Fruit fly (Drosophila melanogaster) whole organism, embryonic: ENCODE measurements around the gene kairos.

Experiments used
- Atf-2 ChIP-seq: fragments of 200-800 bp; sonication (Bioruptor generic); optimal IDR thresholded peaks from 2 replicates; lab custom pipeline; 2016; ENCODE audit warnings: missing biosample characterization, missing genetic modification characterization
- B-H1 ChIP-seq: fragments of 200-800 bp; sonication (Bioruptor generic); IDR thresholded peaks from 3 replicates; pipeline ENCODE4 v1.3.6; 2022; ENCODE audit warnings: missing biosample characterization, missing genetic modification characterization
- BtbVII ChIP-seq: fragments of 200-800 bp; sonication (Bioruptor generic); optimal IDR thresholded peaks from 3 replicates; lab custom pipeline; 2017; ENCODE audit warnings: missing biosample characterization, mild to moderate bottlenecking, missing genetic modification characterization
- C15 ChIP-seq: fragments of 200-800 bp; sonication (Bioruptor generic); IDR thresholded peaks from 3 replicates; pipeline ENCODE4 v1.3.6; 2022; ENCODE audit warnings: missing biosample characterization, missing genetic modification characterization
- CG10147 ChIP-seq: fragments of 200-800 bp; sonication (Bioruptor generic); optimal IDR thresholded peaks from 2 replicates; lab custom pipeline; 2019; ENCODE audit warnings: missing biosample characterization, mild to moderate bottlenecking, missing genetic modification characterization, moderate library complexity
- CG10274 ChIP-seq: fragments of 200-800 bp; sonication (Bioruptor generic); optimal IDR thresholded peaks from 3 replicates; lab custom pipeline; 2017; ENCODE audit warnings: missing biosample characterization, mild to moderate bottlenecking, missing genetic modification characterization
- CG10959 ChIP-seq: fragments of 200-800 bp; sonication (Bioruptor generic); IDR thresholded peaks from 2 replicates; pipeline ENCODE4 v1.3.6; 2022; ENCODE audit warnings: missing biosample characterization, missing genetic modification characterization
- CG11504 ChIP-seq: fragments of 200-800 bp; sonication (Bioruptor generic); optimal IDR thresholded peaks from 3 replicates; lab custom pipeline; 2019; ENCODE audit warnings: missing biosample characterization, mild to moderate bottlenecking, missing genetic modification characterization, moderate library complexity
- CG11560 ChIP-seq: fragments of 200-800 bp; sonication (Bioruptor generic); IDR thresholded peaks from 3 replicates; pipeline ENCODE4 v1.3.6; 2022; ENCODE audit warnings: missing biosample characterization, missing genetic modification characterization
- CG11695 ChIP-seq: fragments of 200-800 bp; sonication (Bioruptor generic); IDR thresholded peaks from 3 replicates; pipeline ENCODE4 v1.3.6; 2022; ENCODE audit warnings: missing biosample characterization, missing genetic modification characterization
- CG12219 ChIP-seq: fragments of 200-800 bp; sonication (Bioruptor generic); optimal IDR thresholded peaks from 3 replicates; lab custom pipeline; 2018; ENCODE audit warnings: missing biosample characterization, mild to moderate bottlenecking, missing genetic modification characterization
- CG12299 ChIP-seq: fragments of 200-800 bp; sonication (Bioruptor generic); optimal IDR thresholded peaks from 2 replicates; lab custom pipeline; 2018; ENCODE audit warnings: missing biosample characterization, mild to moderate bottlenecking, missing genetic modification characterization
- CG1233 ChIP-seq: fragments of 200-800 bp; sonication (Bioruptor generic); optimal IDR thresholded peaks from 4 replicates; lab custom pipeline; 2018; ENCODE audit warnings: missing biosample characterization, mild to moderate bottlenecking, missing genetic modification characterization
- CG13287 ChIP-seq: fragments of 200-800 bp; sonication (Bioruptor generic); IDR thresholded peaks from 2 replicates; pipeline ENCODE4 v1.3.6; 2022; ENCODE audit warnings: missing biosample characterization, missing genetic modification characterization; ENCODE audit not compliant: partially characterized antibody
- CG14014 ChIP-seq: fragments of 200-800 bp; sonication (Bioruptor generic); IDR thresholded peaks from 2 replicates; pipeline ENCODE4 v1.3.6; 2022; ENCODE audit warnings: missing biosample characterization, missing genetic modification characterization
- CG17385 ChIP-seq: fragments of 200-800 bp; sonication (Bioruptor generic); optimal IDR thresholded peaks from 3 replicates; lab custom pipeline; 2018; ENCODE audit warnings: missing biosample characterization, mild to moderate bottlenecking, missing genetic modification characterization
- CG18599 ChIP-seq: fragments of 200-800 bp; sonication (Bioruptor generic); optimal IDR thresholded peaks from 3 replicates; lab custom pipeline; 2017; ENCODE audit warnings: missing biosample characterization, missing genetic modification characterization, mild to moderate bottlenecking, moderate library complexity, missing genetic modification reagents
- CG34376 ChIP-seq: fragments of 200-800 bp; sonication (Bioruptor generic); optimal IDR thresholded peaks from 2 replicates; lab custom pipeline; 2018; ENCODE audit warnings: missing biosample characterization, mild to moderate bottlenecking, missing genetic modification characterization
- CG6254 ChIP-seq: fragments of 200-800 bp; sonication (Bioruptor generic); optimal IDR thresholded peaks from 3 replicates; lab custom pipeline; 2017; ENCODE audit warnings: mild to moderate bottlenecking, missing biosample characterization, missing genetic modification reagents, missing genetic modification characterization
- CG6272 ChIP-seq: fragments of 200-800 bp; sonication (Bioruptor generic); IDR thresholded peaks from 2 replicates; pipeline ENCODE4 v1.3.6; 2022; ENCODE audit warnings: missing biosample characterization, missing genetic modification characterization
- CG6654 ChIP-seq: fragments of 200-800 bp; sonication (Bioruptor generic); optimal IDR thresholded peaks from 2 replicates; lab custom pipeline; 2017; ENCODE audit warnings: missing biosample characterization, mild to moderate bottlenecking, missing genetic modification characterization
- CG7357 ChIP-seq: fragments of 200-800 bp; sonication (Bioruptor generic); IDR thresholded peaks from 3 replicates; pipeline ENCODE4 v1.3.6; 2022; ENCODE audit warnings: missing biosample characterization, missing genetic modification characterization
- CG7987 ChIP-seq: fragments of 200-800 bp; sonication (Bioruptor generic); optimal IDR thresholded peaks from 2 replicates; lab custom pipeline; 2018; ENCODE audit warnings: missing biosample characterization, mild to moderate bottlenecking, missing genetic modification characterization, moderate library complexity
- CG9876 ChIP-seq: fragments of 200-800 bp; sonication (Bioruptor generic); optimal IDR thresholded peaks from 2 replicates; lab custom pipeline; 2016; ENCODE audit warnings: missing biosample characterization, missing genetic modification characterization
- CrebB ChIP-seq: fragments of 200-800 bp; sonication (Bioruptor generic); optimal IDR thresholded peaks from 3 replicates; lab custom pipeline; 2018; ENCODE audit warnings: missing biosample characterization, mild to moderate bottlenecking, missing genetic modification characterization
- Dbx ChIP-seq: fragments of 200-800 bp; sonication (Bioruptor generic); IDR thresholded peaks from 3 replicates; pipeline ENCODE4 v1.3.6; 2022; ENCODE audit warnings: missing biosample characterization, missing genetic modification characterization
- Deaf1 ChIP-seq: fragments of 200-800 bp; optimal IDR thresholded peaks from 3 replicates; lab custom pipeline; 2019; ENCODE audit warnings: missing biosample characterization, mild to moderate bottlenecking, missing genetic modification characterization, moderate library complexity
- Dfd ChIP-seq, 2 experiments: fragments of >200 bp; optimal IDR thresholded peaks; 2 replicates each; lab custom pipeline; 2017; ENCODE audit warnings: missing biosample characterization in 2 of 2, missing genetic modification characterization in 2 of 2
- Hr78 ChIP-seq, 2 experiments: fragments of 200-800 bp in 1 of 2; fragments of >200 bp in 1 of 2; sonication (Bioruptor generic) in 1 of 2; optimal IDR thresholded peaks; 2 replicates each; lab custom pipeline; 2017 to 2019; ENCODE audit warnings: missing biosample characterization in 2 of 2, missing genetic modification characterization in 2 of 2, mild to moderate bottlenecking in 1 of 2, moderate library complexity in 1 of 2
- Nf-YC ChIP-seq: fragments of 200-800 bp; optimal IDR thresholded peaks from 3 replicates; lab custom pipeline; 2019; ENCODE audit warnings: missing biosample characterization, mild to moderate bottlenecking, missing genetic modification characterization, moderate library complexity
- aop ChIP-seq: fragments of 200-800 bp; sonication (Bioruptor generic); IDR thresholded peaks from 2 replicates; pipeline ENCODE4 v1.3.6; 2022; ENCODE audit warnings: missing biosample characterization, missing genetic modification characterization
- ase ChIP-seq: fragments of 200-800 bp; sonication (Bioruptor generic); IDR thresholded peaks from 3 replicates; pipeline ENCODE4 v1.3.6; 2022; ENCODE audit warnings: missing biosample characterization, missing genetic modification characterization
- bcd ChIP-seq: fragments of 200-800 bp; sonication (Bioruptor generic); optimal IDR thresholded peaks from 2 replicates; lab custom pipeline; 2017; ENCODE audit warnings: missing biosample characterization, mild to moderate bottlenecking, missing genetic modification characterization
- bsh ChIP-seq, 2 experiments: fragments of 200-800 bp; sonication (Bioruptor generic); optimal IDR thresholded peaks; 2 replicates each; lab custom pipeline; 2017 to 2018; ENCODE audit warnings: mild to moderate bottlenecking in 2 of 2, missing biosample characterization in 2 of 2, missing genetic modification characterization in 2 of 2, moderate library complexity in 1 of 2
- croc ChIP-seq: fragments of 200-800 bp; sonication (Bioruptor generic); conservative IDR thresholded peaks from 3 replicates; pipeline ENCODE4 v1.3.6; 2022; ENCODE audit warnings: missing biosample characterization, missing genetic modification characterization
- dmrt11E ChIP-seq: fragments of 200-800 bp; sonication (Bioruptor generic); optimal IDR thresholded peaks from 3 replicates; lab custom pipeline; 2018; ENCODE audit warnings: missing biosample characterization, mild to moderate bottlenecking, missing genetic modification characterization, moderate library complexity
- dmrt99B ChIP-seq: fragments of 200-800 bp; sonication (Bioruptor generic); optimal IDR thresholded peaks from 2 replicates; lab custom pipeline; 2018; ENCODE audit warnings: missing biosample characterization, mild to moderate bottlenecking, missing genetic modification characterization, moderate library complexity
- eve ChIP-seq, 2 experiments: fragments of >200 bp; optimal IDR thresholded peaks; 2 replicates each; lab custom pipeline; 2017; ENCODE audit warnings: missing biosample characterization in 2 of 2, missing genetic modification characterization in 2 of 2
- fd3F ChIP-seq: fragments of 200-800 bp; sonication (Bioruptor generic); optimal IDR thresholded peaks from 2 replicates; lab custom pipeline; 2018; ENCODE audit warnings: missing biosample characterization, mild to moderate bottlenecking, missing genetic modification characterization, moderate library complexity
- fd96Cb ChIP-seq: fragments of 200-800 bp; sonication (Bioruptor generic); optimal IDR thresholded peaks from 2 replicates; lab custom pipeline; 2018; ENCODE audit warnings: missing biosample characterization, mild to moderate bottlenecking, missing genetic modification characterization, moderate library complexity
- gro ChIP-seq: fragments of 200-800 bp; sonication (Bioruptor generic); optimal IDR thresholded peaks from 2 replicates; lab custom pipeline; 2016; ENCODE audit warnings: missing biosample characterization, missing genetic modification characterization
- gsb-n ChIP-seq: fragments of 200-800 bp; sonication (Bioruptor generic); optimal IDR thresholded peaks from 3 replicates; lab custom pipeline; 2018; ENCODE audit warnings: missing biosample characterization, mild to moderate bottlenecking, missing genetic modification characterization
- hkb ChIP-seq, 2 experiments: fragments of 200-800 bp in 1 of 2; fragments of >200 bp in 1 of 2; sonication (Bioruptor generic) in 1 of 2; IDR thresholded peaks in 1 of 2; optimal IDR thresholded peaks in 1 of 2; 2 replicates each; pipeline versions ENCODE4 v1.3.6 to Lab custom; 2017 to 2022; ENCODE audit warnings: missing biosample characterization in 1 of 2, missing genetic modification characterization in 1 of 2
- ind ChIP-seq: fragments of 200-800 bp; sonication (Bioruptor generic); optimal IDR thresholded peaks from 3 replicates; lab custom pipeline; 2016; ENCODE audit warnings: missing biosample characterization, missing genetic modification characterization
- inv ChIP-seq: fragments of 200-800 bp; sonication (Bioruptor generic); IDR thresholded peaks from 2 replicates; pipeline ENCODE4 v1.3.6; 2022; ENCODE audit warnings: missing biosample characterization, missing genetic modification characterization; ENCODE audit not compliant: partially characterized antibody
- lov ChIP-seq, 2 experiments: fragments of 200-800 bp in 1 of 2; fragments of >200 bp in 1 of 2; sonication (Bioruptor generic) in 1 of 2; IDR thresholded peaks in 1 of 2; optimal IDR thresholded peaks in 1 of 2; 2 replicates in 1 of 2; 3 replicates in 1 of 2; pipeline versions ENCODE4 v1.3.6 to Lab custom; 2017 to 2022; ENCODE audit warnings: missing biosample characterization in 1 of 2, missing genetic modification characterization in 1 of 2
- mld ChIP-seq: fragments of 200-800 bp; sonication (Bioruptor generic); IDR thresholded peaks from 3 replicates; pipeline ENCODE4 v1.3.6; 2022; ENCODE audit warnings: missing biosample characterization, missing genetic modification characterization; ENCODE audit not compliant: partially characterized antibody
- zen ChIP-seq: fragments of 200-800 bp; sonication (Bioruptor generic); optimal IDR thresholded peaks from 3 replicates; lab custom pipeline; 2018; ENCODE audit warnings: missing biosample characterization, mild to moderate bottlenecking, missing genetic modification characterization, moderate library complexity
- zfh2 ChIP-seq: fragments of 200-800 bp; sonication (Bioruptor generic); optimal IDR thresholded peaks from 2 replicates; lab custom pipeline; 2016; ENCODE audit warnings: missing biosample characterization, missing genetic modification characterization

The kairos gene

DNA sequence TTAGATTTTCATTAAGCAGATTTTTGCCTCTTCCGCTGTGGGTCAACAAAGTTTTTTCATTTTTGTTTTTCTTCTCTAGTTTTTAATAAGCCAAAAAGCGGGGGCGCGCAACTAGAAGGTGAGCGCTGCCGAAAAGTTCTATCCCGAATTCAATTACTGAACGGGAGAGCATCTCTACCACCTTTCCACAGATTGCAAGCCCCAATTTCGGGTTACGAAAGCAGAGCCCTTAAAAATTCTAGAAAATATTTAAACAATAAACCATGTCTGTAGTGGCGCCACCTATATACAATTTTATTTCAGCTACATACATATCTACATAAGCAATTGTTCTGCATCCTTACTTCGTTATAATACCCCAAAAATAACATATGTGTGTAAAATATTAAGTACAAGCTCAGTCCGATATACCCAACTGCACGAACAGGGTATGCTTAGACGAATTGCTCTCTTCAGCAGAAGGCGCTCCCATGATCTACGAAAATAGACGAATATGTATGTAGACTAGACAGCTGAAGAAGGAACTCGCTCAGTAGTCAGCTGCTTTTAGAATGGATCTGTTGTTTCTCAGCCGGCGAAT, 2.5 kb upstream of the kairos start, which contains the start of gene CG6106 (continued):
- TF ChIP-seq gsb-n (tag; lab: Kevin White, UChicago) (no peak), CG10959 (GFP tag; lab: Robert Waterston, UW) (no peak), C15 (no peak), zen (tag; lab: Kevin White, UChicago) (no peak), CG12299 (tag; lab: Kevin White, UChicago) (no peak), CG7987 (GFP tag; lab: Kevin White, UChicago) (no peak), fd3F (GFP tag; lab: Kevin White, UChicago) (no peak), CG13287 (GFP tag; lab: Robert Waterston, UW) (no peak), B-H1 (no peak), CG17385 (GFP tag; lab: Kevin White, UChicago) (peak; percentile 8), croc (GFP tag; lab: Robert Waterston, UW) (no peak), zfh2 (no peak), CG9876 (GFP tag; lab: Kevin White, UChicago) (no peak), CG6254 (no peak), inv (no peak), CG6654 (GFP tag; lab: Kevin White, UChicago) (no peak), CG11560 (tag; lab: Robert Waterston, UW) (no peak), ase (GFP tag; lab: Robert Waterston, UW) (no peak), dmrt99B (peak; percentile 54), fd96Cb (tag; lab: Kevin White, UChicago) (no peak), ind (GFP tag; lab: Kevin White, UChicago) (peak; percentile 30), dmrt11E (tag; lab: Kevin White, UChicago) (no peak), Dfd (GFP tag; optimal IDR thresholded peaks at IDR 0.05; lab: Kevin White, UChicago) (no peak), CG18599 (GFP tag; lab: Kevin White, UChicago) (no peak), Hr78 (GFP tag; optimal IDR thresholded peaks at IDR 0.05; lab: Kevin White, UChicago) (no peak), gro (no peak), CG6272 (GFP tag; lab: Robert Waterston, UW) (no peak), CG11504 (tag; lab: Kevin White, UChicago) (peak; percentile 41), lov (optimal IDR thresholded peaks at IDR 0.05; lab: Kevin White, UChicago) (no peak), lov (GFP tag; IDR thresholded peaks at IDR 0.05; lab: Robert Waterston, UW) (no peak), CG10274 (GFP tag; lab: Kevin White, UChicago) (no peak), hkb (optimal IDR thresholded peaks at IDR 0.05; lab: Kevin White, UChicago) (no peak), hkb (GFP tag; IDR thresholded peaks at IDR 0.05; lab: Robert Waterston, UW) (no peak), CG10147 (no peak), aop (GFP tag; lab: Robert Waterston, UW) (no peak), CG12219 (GFP tag; lab: Kevin White, UChicago) (no peak), CG11695 (GFP tag; lab: Robert Waterston, UW) (no peak), CG7357 (GFP tag; lab: Robert Waterston, UW) (no peak), Nf-YC (tag; lab: Kevin White, UChicago) (no peak), Atf-2 (GFP tag; lab: Kevin White, UChicago) (no peak), CG14014 (GFP tag; lab: Robert Waterston, UW) (no peak), bsh (GFP tag; optimal IDR thresholded peaks at IDR 0.05; lab: Kevin White, UChicago) (no peak), Dbx (GFP tag; lab: Robert Waterston, UW) (no peak), CrebB (tag; lab: Kevin White, UChicago) (no peak), mld (GFP tag; lab: Robert Waterston, UW) (no peak), eve (GFP tag; optimal IDR thresholded peaks at IDR 0.05; lab: Kevin White, UChicago) (peak in 1 of 2 experiments; percentile 57), bcd (GFP tag; lab: Kevin White, UChicago) (peak; percentile 14), CG34376 (GFP tag; lab: Kevin White, UChicago) (no peak), CG1233 (GFP tag; lab: Kevin White, UChicago) (no peak), Deaf1 (tag; lab: Kevin White, UChicago) (no peak), BtbVII (GFP tag; lab: Kevin White, UChicago) (no peak)
